Fruit fly (Drosophila melanogaster): Measurements from ENCODE around the gene CAH2.

The CAH2 gene

DNA sequence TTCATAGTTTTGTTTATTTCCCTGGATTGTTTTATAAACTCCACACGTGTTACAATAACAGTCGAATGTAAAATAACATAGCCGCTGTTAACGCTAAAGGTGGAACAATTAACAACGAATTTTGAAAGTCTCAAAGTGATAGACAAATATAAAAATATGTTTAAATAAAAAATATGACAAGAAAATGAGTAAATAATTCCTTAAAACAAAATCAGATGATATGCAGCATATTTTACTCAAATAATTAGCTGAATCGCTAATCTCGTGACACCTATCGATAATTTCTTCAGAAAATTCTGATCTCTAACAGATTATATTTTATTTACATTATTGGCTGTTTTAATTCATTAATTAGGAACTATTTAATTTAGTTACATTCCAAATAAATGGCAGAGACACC lies 40.8 kb upstream of the CAH2 start, which contains the start of the genes CG5645 and Atg12 (continued):
- TF ChIP-seq Fer3 (tag; optimal IDR thresholded peaks at IDR 0.05) (peak; percentile 64), Usf (GFP tag; optimal IDR thresholded peaks at IDR 0.05) (no peak), CG10267 (tag; optimal IDR thresholded peaks at IDR 0.05) (peak; percentile 78), Spps (tag; optimal IDR thresholded peaks at IDR 0.05) (no peak), CG10654 (GFP tag; optimal IDR thresholded peaks at IDR 0.05) (peak; percentile 41), sisA (GFP tag; IDR thresholded peaks at IDR 0.05) (peak; percentile 41; the same call in 1 of the 2 replicates), peb (GFP tag; IDR thresholded peaks at IDR 0.05) (no peak), Eip74EF (GFP tag; optimal IDR thresholded peaks at IDR 0.05) (no peak), Atf3 (GFP tag; optimal IDR thresholded peaks at IDR 0.05) (no peak), exex (tag; optimal IDR thresholded peaks at IDR 0.05) (peak; percentile 63), ash1 (GFP tag; optimal IDR thresholded peaks at IDR 0.05) (no peak), CG2116 (GFP tag; optimal IDR thresholded peaks at IDR 0.05) (peak; percentile 78), CG30431 (GFP tag; optimal IDR thresholded peaks at IDR 0.05) (no peak), ems (GFP tag; optimal IDR thresholded peaks at IDR 0.05) (no peak), CG1233 (GFP tag; optimal IDR thresholded peaks at IDR 0.05) (no peak), CG8478 (optimal IDR thresholded peaks at IDR 0.05) (no peak), CG10565 (GFP tag; optimal IDR thresholded peaks at IDR 0.05) (no peak), Taf1 (GFP tag; IDR thresholded peaks at IDR 0.05) (peak; percentile 11; the same call in 1 of the 2 replicates), CG17186 (GFP tag; optimal IDR thresholded peaks at IDR 0.05) (peak; percentile 74), tna (GFP tag; IDR thresholded peaks at IDR 0.05; ENCODE audit: partially characterized antibody) (peak; percentile 67; the same call in 1 of the 2 replicates), trem (tag; optimal IDR thresholded peaks at IDR 0.05) (peak; percentile 62), BEAF-32 (GFP tag; optimal IDR thresholded peaks at IDR 0.05) (peak; percentile 80), CG17328 (GFP tag; IDR thresholded peaks at IDR 0.05) (no peak), CG17385 (GFP tag; optimal IDR thresholded peaks at IDR 0.05) (peak; percentile 37), prd (optimal IDR thresholded peaks at IDR 0.05) (no peak), prd (GFP tag; IDR thresholded peaks at IDR 0.05) (peak; percentile 69; the same call in 2 of the 3 replicates), tap (tag; optimal IDR thresholded peaks at IDR 0.05) (peak; percentile 76), CG34422 (GFP tag; IDR thresholded peaks at IDR 0.05) (peak; percentile 56; the same call in 2 of the 3 replicates), MESR4 (GFP tag; optimal IDR thresholded peaks at IDR 0.05) (no peak), CG10979 (tag; optimal IDR thresholded peaks at IDR 0.05) (peak; percentile 74), CG9797 (GFP tag; optimal IDR thresholded peaks at IDR 0.05) (no peak), fd102C (GFP tag; optimal IDR thresholded peaks at IDR 0.05) (no peak), CG2678 (tag; optimal IDR thresholded peaks at IDR 0.05) (peak; percentile 46), Fer2 (tag; optimal IDR thresholded peaks at IDR 0.05) (no peak), Mad (GFP tag; optimal IDR thresholded peaks at IDR 0.05) (no peak), CG14014 (GFP tag; IDR thresholded peaks at IDR 0.05) (peak; percentile 25; the same call in 1 of the 2 replicates), CG10462 (GFP tag; optimal IDR thresholded peaks at IDR 0.05) (peak; percentile 37), psq (GFP tag; optimal IDR thresholded peaks at IDR 0.05) (no peak), tin (GFP tag; optimal IDR thresholded peaks at IDR 0.05) (peak; percentile 79), mirr (GFP tag; optimal IDR thresholded peaks at IDR 0.05) (no peak), CG10543 (GFP tag; optimal IDR thresholded peaks at IDR 0.05) (peak; percentile 71), kni (GFP tag; optimal IDR thresholded peaks at IDR 0.05) (no peak), gfzf (GFP tag; optimal IDR thresholded peaks at IDR 0.05) (peak; percentile 1), zfh1 (GFP tag; IDR thresholded peaks at IDR 0.05) (peak; percentile 66; the same call in 2 of the 3 replicates), CG11093 (GFP tag; IDR thresholded peaks at IDR 0.05) (no peak), fd96Cb (tag; optimal IDR thresholded peaks at IDR 0.05) (peak; percentile 62), Sin3A (optimal IDR thresholded peaks at IDR 0.05) (no peak), ftz-f1 (GFP tag; optimal IDR thresholded peaks at IDR 0.05) (no peak)
